Worm (Caenorhabditis elegans): Measurements from ENCODE around the gene rbc-2.

Gene rbc-2

ce11 chrIII:2535122-2535521, 6.6 kb upstream of the rbc-2 start (continued):
- TF ChIP-seq fkh-8 (tag; optimal IDR thresholded peaks at IDR 0.05), result peak; percentile 69
- TF ChIP-seq snu-23 (GFP tag; optimal IDR thresholded peaks at IDR 0.05), result peak; percentile 5
- TF ChIP-seq nhr-47 (tag; optimal IDR thresholded peaks at IDR 0.05), result peak; percentile 45
- no peak for TF ChIP-seq C16A3.4 (tag; optimal IDR thresholded peaks at IDR 0.05)
- peak; percentile 16 for TF ChIP-seq tbx-2 (tag; optimal IDR thresholded peaks at IDR 0.05)
- no peak for TF ChIP-seq unc-98 (GFP tag; IDR thresholded peaks at IDR 0.05)
- no peak for TF ChIP-seq vab-15 (tag; optimal IDR thresholded peaks at IDR 0.05)
- peak in 1 of 3 experiments; percentile 33 for TF ChIP-seq dpl-1 (GFP tag; optimal IDR thresholded peaks at IDR 0.05)
- TF ChIP-seq sptf-1 (tag; optimal IDR thresholded peaks at IDR 0.05), result no peak
- no peak for TF ChIP-seq Y116A8C.19 (tag; optimal IDR thresholded peaks at IDR 0.05; ENCODE audit: borderline replicate concordance)
- TF ChIP-seq nhr-71 (tag; optimal IDR thresholded peaks at IDR 0.05), result peak; percentile 40
- peak; percentile 28 for TF ChIP-seq mep-1 (tag; optimal IDR thresholded peaks at IDR 0.05)
- no peak for TF ChIP-seq egl-13 (tag; optimal IDR thresholded peaks at IDR 0.05)
- TF ChIP-seq xbp-1 (tag; optimal IDR thresholded peaks at IDR 0.05), result no peak
- TF ChIP-seq ceh-63 (GFP tag; optimal IDR thresholded peaks at IDR 0.05), result no peak
- TF ChIP-seq aha-1 (tag; optimal IDR thresholded peaks at IDR 0.05), result no peak

ce11 chrIII:2532716-2533115, 4.2 kb upstream of the rbc-2 start:
- peak; percentile 50 for TF ChIP-seq nhr-85 (tag)
- TF ChIP-seq lin-39 (tag; optimal IDR thresholded peaks at IDR 0.05), result no peak
- no peak for TF ChIP-seq hlh-17 (GFP tag; optimal IDR thresholded peaks at IDR 0.05; ENCODE audit: borderline replicate concordance)
- TF ChIP-seq mep-1 (tag; optimal IDR thresholded peaks at IDR 0.05), result peak; percentile 35
- TF ChIP-seq hlh-4 (tag; optimal IDR thresholded peaks at IDR 0.05), result no peak
- TF ChIP-seq efl-1 (optimal IDR thresholded peaks at IDR 0.05), result peak; percentile 2 to 32
- peak in 1 of 2 experiments; percentile 18 for TF ChIP-seq efl-1 (GFP tag; optimal IDR thresholded peaks at IDR 0.05 in 1 of 2)
- TF ChIP-seq aly-2 (tag; optimal IDR thresholded peaks at IDR 0.05), result no peak
- TF ChIP-seq Y116A8C.19 (tag; optimal IDR thresholded peaks at IDR 0.05; ENCODE audit: borderline replicate concordance), result no peak
- TF ChIP-seq lir-3 (tag; optimal IDR thresholded peaks at IDR 0.05; ENCODE audit: poor library complexity), result no peak
- no peak for TF ChIP-seq lin-15B (tag; optimal IDR thresholded peaks at IDR 0.05)
- no peak for TF ChIP-seq fkh-10 (GFP tag; optimal IDR thresholded peaks at IDR 0.05)
- TF ChIP-seq nhr-76 (tag; optimal IDR thresholded peaks at IDR 0.05), result no peak
- no peak for TF ChIP-seq ceh-88 (GFP tag; IDR thresholded peaks at IDR 0.05)
- TF ChIP-seq snu-23 (GFP tag; optimal IDR thresholded peaks at IDR 0.05), result peak; percentile 52
- TF ChIP-seq nhr-237 (tag; optimal IDR thresholded peaks at IDR 0.05), result no peak
- TF ChIP-seq rnt-1 (tag; optimal IDR thresholded peaks at IDR 0.05), result no peak
- TF ChIP-seq xbp-1 (tag; optimal IDR thresholded peaks at IDR 0.05), result peak; percentile 15
- no peak for TF ChIP-seq elt-3 (tag; optimal IDR thresholded peaks at IDR 0.05)
- TF ChIP-seq alr-1 (tag; optimal IDR thresholded peaks at IDR 0.05; ENCODE audit: borderline replicate concordance), result no peak
- TF ChIP-seq ceh-8 (GFP tag; optimal IDR thresholded peaks at IDR 0.05), result no peak
- TF ChIP-seq egl-27 (tag; optimal IDR thresholded peaks at IDR 0.05), result no peak
- TF ChIP-seq ztf-11 (tag; optimal IDR thresholded peaks at IDR 0.05), result peak in 1 of 2 experiments; percentile 45
- TF ChIP-seq C16A3.4 (tag; optimal IDR thresholded peaks at IDR 0.05), result no peak
- no peak for TF ChIP-seq dsc-1 (tag; optimal IDR thresholded peaks at IDR 0.05)
- no peak for TF ChIP-seq lin-35 (GFP tag; optimal IDR thresholded peaks at IDR 0.05)
- peak; percentile 73 for TF ChIP-seq nhr-47 (tag; optimal IDR thresholded peaks at IDR 0.05)
- TF ChIP-seq vab-15 (tag; optimal IDR thresholded peaks at IDR 0.05), result no peak
- no peak for TF ChIP-seq unc-130 (tag; optimal IDR thresholded peaks at IDR 0.05)
- no peak for TF ChIP-seq blmp-1 (tag; optimal IDR thresholded peaks at IDR 0.05)
- no peak for TF ChIP-seq fkh-4 (tag; optimal IDR thresholded peaks at IDR 0.05; ENCODE audit: borderline replicate concordance)
- no peak for TF ChIP-seq nhr-20 (tag; optimal IDR thresholded peaks at IDR 0.05)
- no peak for TF ChIP-seq grh-1 (GFP tag; IDR thresholded peaks at IDR 0.05)
- no peak for TF ChIP-seq nhr-84 (tag; optimal IDR thresholded peaks at IDR 0.05)
- TF ChIP-seq zip-4 (GFP tag; optimal IDR thresholded peaks at IDR 0.05), result no peak
- no peak for TF ChIP-seq pqm-1 (tag; optimal IDR thresholded peaks at IDR 0.05)
- no peak for TF ChIP-seq ets-5 (GFP tag; IDR thresholded peaks at IDR 0.05)
- TF ChIP-seq hpl-2 (GFP tag; optimal IDR thresholded peaks at IDR 0.05), result no peak
- no peak for TF ChIP-seq sptf-1 (tag; optimal IDR thresholded peaks at IDR 0.05)
- no peak for TF ChIP-seq zag-1 (tag; optimal IDR thresholded peaks at IDR 0.05)
- peak in 1 of 3 experiments; percentile 28 for TF ChIP-seq dpl-1 (GFP tag; optimal IDR thresholded peaks at IDR 0.05)
- TF ChIP-seq mdl-1 (tag; optimal IDR thresholded peaks at IDR 0.05), result peak in 1 of 2 experiments; percentile 37
- TF ChIP-seq elt-2 (tag; optimal IDR thresholded peaks at IDR 0.05), result no peak
